Worm (Caenorhabditis elegans): ENCODE measurements around the gene F56C3.3.
"Not testable (repeated sequence)": the region's sequence is repeated elsewhere in the genome, so short reads cannot be mapped to it uniquely, and the experiment has no call there.

Gene F56C3.3

ce11 chrX:1358295-1358694 lies at the start of gene F56C3.3:
TSS of gene F56C3.3 (minus strand) at chrX:1358395.
- TF ChIP-seq ama-1 (optimal IDR thresholded peaks at IDR 0.05), result no peak
- no peak for TF ChIP-seq tbx-37 (GFP tag; conservative IDR thresholded peaks at IDR 0.05)
- TF ChIP-seq hnd-1 (tag; optimal IDR thresholded peaks at IDR 0.05), result no peak
- no peak for TF ChIP-seq scrt-1 (GFP tag; IDR thresholded peaks at IDR 0.05)
- TF ChIP-seq ceh-13 (GFP tag; optimal IDR thresholded peaks at IDR 0.05), result no peak
- no peak for TF ChIP-seq hmbx-1 (tag; optimal IDR thresholded peaks at IDR 0.05)
- no peak for TF ChIP-seq ets-7 (tag; optimal IDR thresholded peaks at IDR 0.05)
- TF ChIP-seq hmg-4 (GFP tag; optimal IDR thresholded peaks at IDR 0.05), result no peak
- no peak for TF ChIP-seq B0310.2 (tag; optimal IDR thresholded peaks at IDR 0.05)
- TF ChIP-seq F13C5.2 (tag; optimal IDR thresholded peaks at IDR 0.05), result no peak
- TF ChIP-seq flt-1 (GFP tag; IDR thresholded peaks at IDR 0.05), result no peak
- no peak for TF ChIP-seq tbx-11 (GFP tag; IDR thresholded peaks at IDR 0.05)
- no peak for TF ChIP-seq ceh-36 (tag; optimal IDR thresholded peaks at IDR 0.05)
- TF ChIP-seq pes-1 (GFP tag; IDR thresholded peaks at IDR 0.05), result no peak
- no peak for TF ChIP-seq aly-1 (tag; optimal IDR thresholded peaks at IDR 0.05)

- not testable (repeated sequence) for TF ChIP-seq hmg-4 (GFP tag; optimal IDR thresholded peaks at IDR 0.05); tra-4 (tag; optimal IDR thresholded peaks at IDR 0.05); ceh-13 (GFP tag; optimal IDR thresholded peaks at IDR 0.05)
These were observed 45.8 kb upstream of the F56C3.3 start, which contains the start of gene ZK402.1 for ce11 chrX:1403971-1404370. TSS of gene ZK402.1 (plus strand) at chrX:1404271.

DNA sequence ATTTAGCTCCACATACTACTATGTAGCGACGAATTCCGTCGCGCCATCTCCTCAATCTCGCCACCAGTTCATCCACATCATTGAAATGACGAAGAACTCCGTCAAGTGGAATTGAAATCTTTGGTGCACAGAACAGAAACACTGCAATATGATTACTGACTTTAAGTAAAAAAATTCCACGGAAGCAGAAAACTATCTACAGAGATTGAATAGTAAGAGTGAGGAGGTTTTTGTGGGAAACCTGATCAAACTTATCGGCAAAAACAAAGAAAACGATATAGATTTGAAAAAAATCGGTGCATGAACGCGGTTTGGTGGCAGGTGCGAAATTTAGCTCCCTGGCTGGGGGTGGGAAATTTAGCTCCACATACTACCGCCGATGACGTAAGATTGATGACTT lies 45.2 kb upstream of the F56C3.3 start, which contains the start of gene ZK402.2:
ZK402.2 (plus strand) TSS at position 301 of the 400 bp plus-strand sequence.
- not testable (repeated sequence) for TF ChIP-seq pes-1 (GFP tag; IDR thresholded peaks at IDR 0.05); tbx-37 (GFP tag; conservative IDR thresholded peaks at IDR 0.05); ceh-13 (GFP tag; optimal IDR thresholded peaks at IDR 0.05)

DNA sequence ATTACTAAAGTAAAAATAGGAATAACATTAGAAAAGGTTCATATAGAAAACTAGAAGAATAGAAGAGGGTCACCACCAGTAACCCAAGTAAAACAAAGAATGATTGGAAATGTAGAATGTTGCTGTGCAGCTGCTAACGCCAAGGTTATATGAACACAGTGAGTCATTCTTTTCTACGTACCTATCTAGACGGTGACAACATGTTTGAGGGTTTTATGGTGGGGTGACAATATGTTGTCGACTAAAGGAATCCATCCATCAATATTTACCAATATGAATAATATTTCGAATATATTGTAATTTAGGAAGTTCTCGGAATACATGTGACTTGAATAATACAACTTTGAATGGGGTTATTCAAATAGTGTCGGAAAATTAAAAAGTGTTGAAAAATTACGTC lies 43.1 kb upstream of the F56C3.3 start, which contains the start of gene ZK402.5:
ZK402.5 (minus strand) TSS at position 101 of the 400 bp plus-strand sequence.
- TF ChIP-seq tbx-37 (GFP tag; conservative IDR thresholded peaks at IDR 0.05) (no peak), flt-1 (GFP tag; IDR thresholded peaks at IDR 0.05) (no peak), pes-1 (GFP tag; IDR thresholded peaks at IDR 0.05) (no peak)

ce11 chrX:1397516-1397915 lies 39.3 kb upstream of the F56C3.3 start, which contains the start of gene H39E20.1:
TSS of gene H39E20.1 (minus strand) at chrX:1397616.
- no peak for TF ChIP-seq tra-4 (tag; optimal IDR thresholded peaks at IDR 0.05)
- no peak for TF ChIP-seq tbx-11 (GFP tag; IDR thresholded peaks at IDR 0.05)
- TF ChIP-seq flt-1 (GFP tag; IDR thresholded peaks at IDR 0.05), result no peak
- no peak for TF ChIP-seq hmg-4 (GFP tag; optimal IDR thresholded peaks at IDR 0.05)
- TF ChIP-seq F13C5.2 (tag; optimal IDR thresholded peaks at IDR 0.05), result no peak
- TF ChIP-seq pes-1 (GFP tag; IDR thresholded peaks at IDR 0.05), result no peak
- no peak for TF ChIP-seq hnd-1 (tag; optimal IDR thresholded peaks at IDR 0.05)
- no peak for TF ChIP-seq ceh-36 (tag; optimal IDR thresholded peaks at IDR 0.05)
- TF ChIP-seq B0310.2 (tag; optimal IDR thresholded peaks at IDR 0.05), result no peak
- no peak for TF ChIP-seq sea-1 (GFP tag; conservative IDR thresholded peaks at IDR 0.05)
- TF ChIP-seq ama-1 (optimal IDR thresholded peaks at IDR 0.05), result no peak
- no peak for TF ChIP-seq hmbx-1 (tag; optimal IDR thresholded peaks at IDR 0.05)
- no peak for TF ChIP-seq scrt-1 (GFP tag; IDR thresholded peaks at IDR 0.05)
- TF ChIP-seq tbx-37 (GFP tag; conservative IDR thresholded peaks at IDR 0.05), result no peak
- TF ChIP-seq ets-7 (tag; optimal IDR thresholded peaks at IDR 0.05), result no peak
- no peak for TF ChIP-seq aly-1 (tag; optimal IDR thresholded peaks at IDR 0.05)
- no peak for TF ChIP-seq ceh-13 (GFP tag; optimal IDR thresholded peaks at IDR 0.05)

DNA sequence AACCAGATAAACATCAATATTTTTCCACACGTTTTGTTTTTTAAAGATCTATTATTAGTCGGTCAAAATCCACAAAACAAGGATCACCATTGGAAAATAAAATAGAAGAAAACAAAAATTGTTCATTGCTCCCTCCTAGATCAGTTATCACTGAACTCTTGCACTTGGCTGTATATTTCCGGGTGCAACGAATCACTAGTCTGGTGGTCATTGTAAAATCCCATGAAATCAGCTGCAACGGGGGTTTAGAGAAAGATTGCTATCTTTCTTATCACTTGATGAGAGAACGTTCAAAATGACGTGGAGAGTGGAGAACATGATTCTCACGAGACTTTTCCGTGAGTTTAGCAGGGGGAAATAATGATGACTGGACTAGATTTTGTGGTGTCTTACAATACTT lies 37.6 kb upstream of the F56C3.3 start:
- TF ChIP-seq tbx-37 (GFP tag; conservative IDR thresholded peaks at IDR 0.05) (no peak), hmbx-1 (tag; optimal IDR thresholded peaks at IDR 0.05) (no peak)

- no peak for TF ChIP-seq ama-1 (optimal IDR thresholded peaks at IDR 0.05)
These were observed 36.2 kb upstream of the F56C3.3 start for ce11 chrX:1394437-1394836.

DNA sequence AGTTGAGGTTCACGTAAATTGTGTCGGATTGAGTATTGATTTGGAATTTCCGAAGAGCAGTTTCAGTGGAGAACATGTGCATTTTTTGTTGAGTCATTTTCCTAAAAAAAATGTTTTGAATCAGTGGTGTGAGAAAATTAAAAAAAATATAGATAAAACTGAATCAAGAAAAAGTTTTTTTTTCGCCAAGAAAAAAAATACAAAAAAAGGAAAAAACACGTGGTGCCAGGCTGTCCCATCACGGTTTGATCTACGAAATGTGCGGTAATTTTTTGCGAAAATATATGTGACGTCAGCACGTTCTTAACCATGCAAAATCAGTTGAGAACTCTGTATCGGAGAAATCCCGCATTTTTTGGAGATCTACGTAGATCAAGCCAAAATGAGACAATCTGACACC lies 35.7 kb upstream of the F56C3.3 start, which contains the start of gene F56C3.9:
F56C3.9 (minus strand) TSS at position 101 of the 400 bp plus-strand sequence.
- TF ChIP-seq B0310.2 (tag; optimal IDR thresholded peaks at IDR 0.05) (no peak), tbx-11 (GFP tag; IDR thresholded peaks at IDR 0.05) (no peak), hmg-4 (GFP tag; optimal IDR thresholded peaks at IDR 0.05) (no peak)

DNA sequence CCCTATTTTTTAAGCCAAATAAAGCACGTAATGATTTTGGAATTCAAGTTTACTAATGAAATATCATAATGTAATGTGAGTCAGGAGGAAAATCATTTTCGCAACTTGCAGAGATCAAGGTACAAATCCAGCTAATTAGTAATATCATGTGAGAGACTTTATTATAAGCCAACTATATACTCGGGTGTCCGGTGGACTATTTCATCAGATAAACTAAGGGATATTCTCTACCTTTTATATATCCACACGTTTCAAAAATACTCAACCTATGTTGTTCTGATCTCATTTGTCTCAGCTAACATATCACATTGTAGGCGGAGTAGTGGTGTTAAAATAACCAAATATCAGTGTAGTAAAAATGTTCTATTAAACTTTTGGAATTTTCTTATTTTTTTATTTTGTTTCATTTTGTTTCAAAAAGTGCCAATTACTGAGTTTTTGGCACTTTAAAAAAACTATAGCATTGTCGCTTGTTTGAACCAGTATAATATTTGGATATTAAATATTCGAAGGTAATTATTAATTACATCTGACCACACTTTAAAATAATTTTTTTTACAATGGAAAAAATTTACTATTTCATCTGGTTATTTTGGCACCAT lies 31.3 kb upstream of the F56C3.3 start:
- TF ChIP-seq aly-1 (tag; optimal IDR thresholded peaks at IDR 0.05), result no peak
- TF ChIP-seq pes-1 (GFP tag; IDR thresholded peaks at IDR 0.05), result no peak
- TF ChIP-seq tbx-11 (GFP tag; IDR thresholded peaks at IDR 0.05), result no peak
- TF ChIP-seq ceh-13 (GFP tag; optimal IDR thresholded peaks at IDR 0.05), result no peak
- no peak for TF ChIP-seq scrt-1 (GFP tag; IDR thresholded peaks at IDR 0.05)
- TF ChIP-seq hmbx-1 (tag; optimal IDR thresholded peaks at IDR 0.05), result no peak
- no peak for TF ChIP-seq flt-1 (GFP tag; IDR thresholded peaks at IDR 0.05)
- no peak for TF ChIP-seq ama-1 (optimal IDR thresholded peaks at IDR 0.05)
